Fruit fly (Drosophila melanogaster): Measurements from ENCODE around the gene CG33688.

DNA sequence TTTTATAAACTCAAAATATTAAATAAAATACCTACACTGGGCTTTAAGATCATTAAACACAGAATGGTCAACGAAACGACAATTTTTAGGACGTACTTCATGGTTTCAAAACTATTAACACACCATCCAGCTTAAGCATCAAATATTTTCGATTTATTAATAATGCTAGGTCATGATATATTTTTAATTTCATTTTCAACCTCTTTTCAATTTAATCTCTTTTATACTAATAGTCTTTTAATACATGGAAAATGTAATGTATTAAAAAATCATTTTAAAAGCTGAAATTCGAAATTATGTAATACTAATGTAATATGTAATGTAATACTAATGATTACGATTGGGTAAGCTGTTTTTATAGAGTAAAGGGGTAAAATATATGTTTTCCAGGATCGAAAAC lies 29.0 kb upstream of the CG33688 start, which contains the start of gene CG33796:
- no peak for TF ChIP-seq Clk (GFP tag; optimal IDR thresholded peaks at IDR 0.05)
- no peak for TF ChIP-seq kay (GFP tag; ENCODE audit: borderline replicate concordance)
- TF ChIP-seq CG5204 (GFP tag; optimal IDR thresholded peaks at IDR 0.05) = no peak

Measured in whole organism, adult.